Worm (Caenorhabditis elegans) whole organism, mixed stage, embryonic: ENCODE data around the gene fbxb-111.

Experiments
- ceh-39 ChIP-seq: fragments of 150-350 bp; optimal IDR thresholded peaks from 2 replicates; lab custom pipeline; 2014; ENCODE audit warnings: missing biosample characterization, missing genetic modification characterization
- ceh-43 ChIP-seq: fragments of 200-800 bp; sonication (Bioruptor generic); optimal IDR thresholded peaks from 2 replicates; lab custom pipeline; 2018; ENCODE audit warnings: mild to moderate bottlenecking, missing genetic modification characterization, moderate library complexity, missing compliant biosample characterization
- ceh-83 ChIP-seq: fragments of 200-800 bp; sonication (Bioruptor generic); optimal IDR thresholded peaks from 2 replicates; lab custom pipeline; 2018; ENCODE audit warnings: mild to moderate bottlenecking, missing genetic modification characterization, missing compliant biosample characterization
- ces-1 ChIP-seq: fragments of 150-350 bp; optimal IDR thresholded peaks from 2 replicates; lab custom pipeline; 2014; ENCODE audit warnings: missing biosample characterization, missing genetic modification reagents, missing genetic modification characterization
- cnd-1 ChIP-seq: fragments of 200-800 bp; sonication (Bioruptor generic); optimal IDR thresholded peaks from 2 replicates; lab custom pipeline; 2018; ENCODE audit warnings: mild to moderate bottlenecking, missing genetic modification characterization, missing compliant biosample characterization
- drap-1 ChIP-seq: fragments of 200-800 bp; sonication (Bioruptor generic); optimal IDR thresholded peaks from 3 replicates; lab custom pipeline; 2018; ENCODE audit warnings: mild to moderate bottlenecking, missing genetic modification characterization, missing compliant biosample characterization
- elt-1 ChIP-seq: sonication (generic microtip); optimal IDR thresholded peaks from 2 replicates; lab custom pipeline; 2017; ENCODE audit warnings: missing genetic modification characterization, mild to moderate bottlenecking, missing compliant biosample characterization, antibody characterized with exemption, moderate library complexity, borderline replicate concordance; ENCODE audit not compliant: insufficient read depth
- elt-3 ChIP-seq: fragments of 150-350 bp; optimal IDR thresholded peaks from 2 replicates; lab custom pipeline; 2014; ENCODE audit warnings: missing biosample characterization, missing genetic modification characterization
- ham-2 ChIP-seq: fragments of 200-800 bp; sonication (Bioruptor generic); optimal IDR thresholded peaks from 2 replicates; lab custom pipeline; 2018; ENCODE audit warnings: mild to moderate bottlenecking, missing genetic modification characterization, missing compliant biosample characterization
- lin-13 ChIP-seq: fragments of 150-350 bp; optimal IDR thresholded peaks from 2 replicates; lab custom pipeline; 2014; ENCODE audit warnings: missing biosample characterization, missing genetic modification characterization
- lin-32 ChIP-seq: fragments of 200-800 bp; sonication (Bioruptor generic); optimal IDR thresholded peaks from 2 replicates; lab custom pipeline; 2018; ENCODE audit warnings: mild to moderate bottlenecking, missing genetic modification characterization, missing compliant biosample characterization
- lsy-2 ChIP-seq: fragments of 150-350 bp; optimal IDR thresholded peaks from 2 replicates; lab custom pipeline; 2014; ENCODE audit warnings: missing biosample characterization, missing genetic modification characterization
- mab-5 ChIP-seq: fragments of 150-350 bp; optimal IDR thresholded peaks from 2 replicates; lab custom pipeline; 2014; ENCODE audit warnings: missing biosample characterization, missing genetic modification characterization
- mep-1 ChIP-seq: fragments of 150-350 bp; optimal IDR thresholded peaks from 2 replicates; lab custom pipeline; 2017; ENCODE audit warnings: missing biosample characterization, missing genetic modification reagents, missing genetic modification characterization, inconsistent platforms
- mls-2 ChIP-seq: sonication (generic microtip); optimal IDR thresholded peaks from 2 replicates; lab custom pipeline; 2016; ENCODE audit warnings: mild to moderate bottlenecking, missing genetic modification characterization, moderate library complexity, missing compliant biosample characterization
- nhr-12 ChIP-seq: fragments of 150-350 bp; optimal IDR thresholded peaks from 2 replicates; lab custom pipeline; 2014; ENCODE audit warnings: missing biosample characterization, missing genetic modification characterization
- nhr-2 ChIP-seq: fragments of 150-350 bp; optimal IDR thresholded peaks from 2 replicates; lab custom pipeline; 2014; ENCODE audit warnings: missing biosample characterization, missing genetic modification characterization
- nhr-237 ChIP-seq: fragments of 150-350 bp; optimal IDR thresholded peaks from 2 replicates; lab custom pipeline; 2014; ENCODE audit warnings: missing biosample characterization, missing genetic modification characterization
- nhr-76 ChIP-seq: sonication (generic microtip); optimal IDR thresholded peaks from 2 replicates; lab custom pipeline; 2017; ENCODE audit warnings: missing biosample characterization, missing genetic modification characterization
- pha-4 ChIP-seq: fragments of 150-350 bp; optimal IDR thresholded peaks from 2 replicates; lab custom pipeline; 2018; ENCODE audit warnings: missing biosample characterization, missing genetic modification reagents, missing genetic modification characterization
- sem-2 ChIP-seq: fragments of 200-800 bp; sonication (Bioruptor generic); optimal IDR thresholded peaks from 2 replicates; lab custom pipeline; 2018; ENCODE audit warnings: mild to moderate bottlenecking, missing genetic modification characterization, missing compliant biosample characterization
- snpc-4 ChIP-seq: fragments of 150-350 bp; optimal IDR thresholded peaks from 2 replicates; lab custom pipeline; 2014; ENCODE audit warnings: missing biosample characterization, missing genetic modification characterization
- sptf-1 ChIP-seq: sonication (generic microtip); optimal IDR thresholded peaks from 2 replicates; lab custom pipeline; 2017; ENCODE audit warnings: mild to moderate bottlenecking, missing genetic modification characterization, moderate library complexity, missing compliant biosample characterization
- tbx-8 ChIP-seq: fragments of 200-800 bp; sonication (Bioruptor generic); optimal IDR thresholded peaks from 2 replicates; lab custom pipeline; 2018; ENCODE audit warnings: mild to moderate bottlenecking, missing genetic modification characterization, moderate library complexity, missing compliant biosample characterization
- unc-120 ChIP-seq: sonication (generic microtip); optimal IDR thresholded peaks from 2 replicates; lab custom pipeline; 2017; ENCODE audit warnings: missing genetic modification characterization, missing compliant biosample characterization; ENCODE audit not compliant: poor library complexity, severe bottlenecking
- unc-39 ChIP-seq: fragments of 150-350 bp; optimal IDR thresholded peaks from 2 replicates; lab custom pipeline; 2014; ENCODE audit warnings: missing biosample characterization, missing genetic modification characterization
- unc-62 ChIP-seq: fragments of 150-350 bp; optimal IDR thresholded peaks from 2 replicates; lab custom pipeline; 2014; ENCODE audit warnings: missing biosample characterization, missing genetic modification reagents, missing genetic modification characterization
- zip-8 ChIP-seq: fragments of 150-350 bp; optimal IDR thresholded peaks from 2 replicates; lab custom pipeline; 2014; ENCODE audit warnings: missing biosample characterization, missing genetic modification characterization
- ztf-11 ChIP-seq: fragments of 150-350 bp; optimal IDR thresholded peaks from 2 replicates; lab custom pipeline; 2014; ENCODE audit warnings: missing biosample characterization, missing genetic modification characterization

fbxb-111 gene

DNA sequence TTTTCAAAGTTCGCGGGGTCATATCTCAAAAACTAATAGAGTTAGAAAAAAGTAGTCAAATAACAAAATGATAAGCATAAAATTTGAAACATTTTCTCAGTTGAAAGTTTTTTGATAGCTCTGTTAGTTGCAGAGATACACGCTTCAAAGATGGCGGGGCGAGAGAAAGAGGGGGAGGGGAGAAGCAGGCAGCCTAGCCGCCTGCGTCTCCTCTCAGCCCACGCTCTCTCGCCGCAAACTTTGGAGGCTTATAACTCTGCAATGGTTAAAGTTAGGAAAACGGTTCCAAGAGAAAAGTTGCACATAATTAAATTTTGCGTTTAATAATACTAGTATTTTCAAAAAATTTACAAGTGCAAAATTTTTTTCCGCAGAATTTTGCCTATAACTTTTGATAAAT lies 27.0 kb upstream of the fbxb-111 start:
- peak; percentile 2 for TF ChIP-seq lin-13
- TF ChIP-seq snpc-4 (tag; lab: Kevin White, UChicago), result no peak
- no peak for TF ChIP-seq mep-1
- TF ChIP-seq elt-1, result no peak
- TF ChIP-seq nhr-237 (tag; lab: Kevin White, UChicago), result no peak

DNA sequence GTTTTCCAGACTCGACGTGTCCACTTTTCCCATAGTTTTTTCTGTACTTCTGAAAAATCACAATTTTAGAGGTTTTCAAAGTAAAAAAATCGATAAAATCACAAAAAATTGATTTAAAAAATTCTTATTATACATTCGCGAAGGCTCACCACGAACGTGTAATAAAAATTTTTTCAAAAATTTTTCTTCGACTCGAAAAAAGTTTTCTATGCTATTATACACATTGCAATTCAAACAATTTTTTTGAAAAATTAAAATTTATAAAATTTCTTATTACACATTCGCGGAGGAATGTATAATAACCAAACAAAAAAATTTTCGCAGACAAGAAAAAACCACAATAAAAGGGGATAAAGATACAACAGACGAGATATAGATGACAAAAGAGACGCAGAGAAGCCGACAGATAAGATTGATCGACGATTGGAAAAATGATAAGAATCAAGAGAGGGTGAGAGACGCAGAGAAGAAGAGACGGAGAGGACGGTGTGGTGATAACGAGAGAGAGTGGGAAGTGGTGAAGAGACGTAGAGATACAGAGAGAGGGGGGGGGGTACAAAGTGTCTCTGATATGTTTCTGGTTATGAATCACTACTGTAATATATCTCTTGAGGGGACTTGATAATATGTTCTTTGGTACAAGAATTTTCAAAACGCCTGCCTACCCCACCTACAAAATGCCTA lies 25.9 kb upstream of the fbxb-111 start, which contains the start of gene nhr-119:
Gene nhr-119 (minus strand): TSS at position 51 of the 684 bp plus-strand sequence.
- TF ChIP-seq zip-8 (tag; lab: Kevin White, UChicago) (no peak), lsy-2 (tag; lab: Kevin White, UChicago) (no peak), elt-1 (peak; percentile 95), unc-120 (tag; lab: Kevin White, UChicago) (peak; percentile 6), cnd-1 (tag; lab: Kevin White, UChicago) (no peak), nhr-237 (tag; lab: Kevin White, UChicago) (peak; percentile 33), elt-3 (tag; lab: Kevin White, UChicago) (peak; percentile 94), mep-1 (no peak), unc-62 (peak; percentile 79), nhr-76 (tag; lab: Kevin White, UChicago) (no peak)

DNA sequence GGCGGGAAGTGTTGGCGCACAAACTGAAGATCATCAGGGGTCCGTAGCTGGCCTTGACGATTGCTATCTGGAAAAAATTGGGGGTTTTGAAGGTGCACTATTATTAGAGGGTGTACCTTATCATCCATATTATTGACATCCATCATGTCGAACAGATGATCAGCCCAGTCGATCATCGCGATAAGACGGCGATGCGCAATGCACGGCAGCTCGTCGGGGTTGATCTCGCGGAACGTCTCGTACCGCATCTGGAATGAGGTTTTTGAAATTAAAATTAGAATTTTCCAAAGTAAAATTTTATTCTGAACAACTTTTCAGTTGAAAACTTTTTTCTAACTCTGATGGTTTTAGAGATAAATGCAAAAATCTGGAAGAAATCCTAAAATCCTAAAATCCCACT lies 23.1 kb upstream of the fbxb-111 start:
- TF ChIP-seq lin-13 (no peak), elt-1 (peak; percentile 3)

DNA sequence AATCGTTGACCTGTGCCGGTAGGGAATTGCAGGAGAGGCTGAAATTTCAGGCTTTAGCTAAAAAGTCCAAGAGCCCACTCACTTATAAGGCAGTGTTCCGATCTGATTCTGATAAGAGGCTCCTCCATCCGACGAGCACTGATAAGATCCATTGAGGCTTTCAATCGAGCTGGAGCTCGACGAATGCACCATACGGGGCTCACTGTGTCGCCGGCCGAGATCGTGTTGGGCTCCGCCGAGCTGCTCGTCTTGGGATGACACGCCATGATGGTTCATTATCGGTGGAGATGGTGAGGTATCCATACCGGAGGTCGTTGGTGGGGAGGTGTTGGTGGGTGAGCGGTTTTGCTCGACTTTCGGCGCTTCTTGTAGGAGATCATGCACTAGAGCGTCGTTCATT lies 21.6 kb upstream of the fbxb-111 start:
- no peak for TF ChIP-seq lin-32 (GFP tag; lab: Kevin White, UChicago)
- no peak for TF ChIP-seq ceh-39 (tag; lab: Kevin White, UChicago)

DNA sequence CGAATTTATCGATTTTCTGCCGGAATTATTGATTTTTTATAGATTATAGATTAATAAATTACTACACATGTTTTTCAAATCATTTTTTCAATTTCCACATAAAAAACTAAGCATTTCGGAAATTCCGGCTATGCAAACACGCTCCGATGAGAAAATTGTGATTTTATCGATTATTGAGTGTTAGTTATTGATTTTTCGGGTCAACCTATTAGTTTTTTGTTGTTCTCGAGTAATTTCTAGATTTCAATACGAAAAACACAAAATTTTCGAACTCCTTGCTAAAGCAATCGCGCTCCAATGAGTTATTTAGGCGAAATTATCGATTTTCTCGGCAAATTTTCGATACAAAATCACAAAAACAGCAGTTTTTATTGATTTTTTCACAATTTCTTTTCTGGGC lies 20.6 kb upstream of the fbxb-111 start:
- TF ChIP-seq nhr-12 (tag; lab: Kevin White, UChicago) (no peak), nhr-2 (tag; lab: Kevin White, UChicago) (no peak), unc-62 (no peak), ham-2 (GFP tag; lab: Kevin White, UChicago) (no peak)

DNA sequence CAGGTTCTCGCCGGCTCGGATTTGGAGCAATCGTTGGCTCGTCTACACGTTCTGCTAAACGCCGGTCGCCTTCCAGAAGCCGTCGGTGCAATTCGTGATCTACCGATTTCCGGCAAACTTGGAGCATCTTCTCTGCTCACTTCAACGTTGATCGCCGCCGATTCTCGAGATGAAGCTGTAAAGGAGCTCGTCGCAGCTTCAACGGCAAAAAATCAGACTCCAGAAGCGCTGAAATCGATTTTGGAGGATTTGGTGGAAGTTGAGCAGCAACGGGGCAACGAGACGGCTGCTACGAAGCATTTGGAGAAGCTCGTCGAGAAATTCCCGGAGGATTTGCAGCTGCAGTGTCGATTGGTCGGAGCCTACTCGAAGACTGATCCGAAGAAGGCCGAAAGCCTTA lies 16.9 kb upstream of the fbxb-111 start:
- TF ChIP-seq drap-1 (no peak), mls-2 (tag; lab: Kevin White, UChicago) (no peak), sem-2 (GFP tag; lab: Kevin White, UChicago) (no peak), ceh-43 (no peak), ces-1 (no peak), ceh-83 (GFP tag; lab: Kevin White, UChicago) (no peak), nhr-237 (tag; lab: Kevin White, UChicago) (no peak), unc-39 (tag; lab: Kevin White, UChicago) (no peak), ztf-11 (no peak), mep-1 (no peak), zip-8 (tag; lab: Kevin White, UChicago) (no peak), unc-62 (no peak), sptf-1 (tag; lab: Kevin White, UChicago) (no peak), nhr-2 (tag; lab: Kevin White, UChicago) (no peak), ceh-39 (tag; lab: Kevin White, UChicago) (no peak), pha-4 (tag; lab: Kevin White, UChicago) (no peak), lin-13 (no peak), unc-120 (tag; lab: Kevin White, UChicago) (no peak)

DNA sequence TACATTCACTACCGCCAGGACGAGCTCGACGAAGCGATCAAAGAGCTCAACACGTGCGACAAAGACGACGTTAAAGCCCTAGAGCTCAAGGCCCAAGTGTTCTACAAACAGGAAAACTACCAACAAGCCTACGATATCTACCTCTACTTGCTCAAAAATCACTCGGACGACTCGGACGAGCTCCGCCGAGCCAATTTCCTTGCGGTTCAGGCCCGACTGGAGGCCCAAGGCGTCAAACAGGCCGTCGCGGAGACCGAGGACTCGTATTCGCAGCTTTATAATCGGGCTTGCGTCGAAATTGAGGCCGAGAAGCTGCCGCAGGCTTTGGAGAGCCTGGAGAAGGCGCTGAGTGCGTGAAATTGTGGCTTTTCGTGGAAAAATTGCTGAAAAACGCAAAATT lies 13.0 kb upstream of the fbxb-111 start:
- TF ChIP-seq ceh-39 (tag; lab: Kevin White, UChicago) (no peak), mab-5 (tag; lab: Kevin White, UChicago) (no peak), tbx-8 (GFP tag; lab: Kevin White, UChicago) (no peak), ham-2 (GFP tag; lab: Kevin White, UChicago) (no peak), pha-4 (tag; lab: Kevin White, UChicago) (no peak), nhr-237 (tag; lab: Kevin White, UChicago) (no peak), unc-120 (tag; lab: Kevin White, UChicago) (no peak), lin-32 (GFP tag; lab: Kevin White, UChicago) (no peak), ces-1 (no peak), ztf-11 (no peak)
- TF ChIP-seq, all 35 proteins: peak for 0
